Worm (Caenorhabditis elegans) whole organism, late embryonic: Measurements from ENCODE around the gene frm-5.1.

ENCODE experiments used
- ceh-22 ChIP-seq: sonication (generic microtip); optimal IDR thresholded peaks from 2 replicates; lab custom pipeline; 2017; ENCODE audit warnings: missing biosample characterization, missing genetic modification characterization
- ceh-24 ChIP-seq: sonication (generic microtip); optimal IDR thresholded peaks from 2 replicates; lab custom pipeline; 2016; ENCODE audit warnings: mild to moderate bottlenecking, missing genetic modification characterization, missing compliant biosample characterization
- gmeb-2 ChIP-seq: sonication (generic microtip); optimal IDR thresholded peaks from 2 replicates; lab custom pipeline; 2016; ENCODE audit warnings: missing genetic modification characterization, inconsistent platforms, missing compliant biosample characterization
- lim-6 ChIP-seq: sonication (generic microtip); optimal IDR thresholded peaks from 2 replicates; lab custom pipeline; 2016; ENCODE audit warnings: missing genetic modification characterization, missing compliant biosample characterization
- madf-2 ChIP-seq: sonication (generic microtip); optimal IDR thresholded peaks from 2 replicates; lab custom pipeline; 2017; ENCODE audit warnings: missing genetic modification characterization, missing compliant biosample characterization
- nfya-1 ChIP-seq: sonication (generic microtip); optimal IDR thresholded peaks from 2 replicates; lab custom pipeline; 2017; ENCODE audit warnings: missing genetic modification characterization, mild to moderate bottlenecking, missing compliant biosample characterization, antibody characterized with exemption, moderate library complexity
- nhr-11 ChIP-seq: fragments of 150-350 bp; optimal IDR thresholded peaks from 2 replicates; lab custom pipeline; 2014; ENCODE audit warnings: missing biosample characterization, missing genetic modification characterization
- pag-3 ChIP-seq: sonication (generic microtip); optimal IDR thresholded peaks from 2 replicates; lab custom pipeline; 2016; ENCODE audit warnings: missing compliant biosample characterization, missing genetic modification characterization, borderline replicate concordance
- pha-4 ChIP-seq: fragments of 150-350 bp; optimal IDR thresholded peaks from 2 replicates; lab custom pipeline; 2018; ENCODE audit warnings: missing biosample characterization, missing genetic modification reagents, missing genetic modification characterization
- sox-4 ChIP-seq: sonication (generic microtip); optimal IDR thresholded peaks from 2 replicates; lab custom pipeline; 2017; ENCODE audit warnings: mild to moderate bottlenecking, missing genetic modification characterization, inconsistent platforms, missing compliant biosample characterization
- tbx-2 ChIP-seq: sonication (generic microtip); optimal IDR thresholded peaks from 2 replicates; lab custom pipeline; 2016; ENCODE audit warnings: missing genetic modification characterization, missing compliant biosample characterization

DNA sequence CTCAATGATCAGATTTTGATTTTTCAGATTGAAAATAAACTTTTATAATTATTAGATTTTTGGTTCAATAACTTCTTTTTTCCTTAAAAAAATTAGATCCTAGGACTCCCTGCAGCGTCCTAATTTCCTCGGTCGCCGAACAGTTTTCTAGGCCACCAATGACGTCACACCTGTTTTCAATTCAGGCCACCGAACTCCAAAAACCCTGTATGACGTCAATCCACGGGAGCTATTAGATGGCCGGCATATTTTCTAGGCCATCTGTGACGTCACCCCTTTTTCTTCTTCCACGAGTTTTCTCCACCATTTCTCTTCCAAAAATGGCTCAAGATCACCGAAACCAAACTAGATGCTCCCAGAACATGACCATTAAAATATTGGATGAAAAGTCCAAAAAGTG lies 22.6 kb upstream of the frm-5.1 start:
- TF ChIP-seq lim-6 (tag; lab: Kevin White, UChicago) (no peak), nhr-11 (tag; lab: Kevin White, UChicago) (no peak), pag-3 (tag; lab: Kevin White, UChicago) (no peak), ceh-22 (no peak), sox-4 (tag; lab: Kevin White, UChicago) (no peak), nfya-1 (tag; lab: Kevin White, UChicago) (no peak), pha-4 (tag; lab: Kevin White, UChicago) (no peak), ceh-24 (no peak), tbx-2 (tag; lab: Kevin White, UChicago) (no peak), madf-2 (tag; lab: Kevin White, UChicago) (no peak), gmeb-2 (tag; lab: Kevin White, UChicago) (no peak)
